Worm (Caenorhabditis elegans) whole organism, young adult: ENCODE measurements around the gene nduv-3.
A peak's percentile ranks its signal among the peaks of the same experiment; 100 is the strongest.

ENCODE experiments used
- B0019.2 ChIP-seq: fragments of 200-800 bp; sonication (Bioruptor generic); conservative IDR thresholded peaks from 2 replicates; pipeline ENCODE4 v1.3.6; 2022; ENCODE audit warnings: missing genetic modification reagents, missing genetic modification characterization, missing compliant biosample characterization
- B0336.3 ChIP-seq: fragments of 200-800 bp; sonication (Bioruptor generic); IDR thresholded peaks from 2 replicates; pipeline ENCODE4 v1.3.6; 2022; ENCODE audit warnings: missing genetic modification characterization, missing compliant biosample characterization
- F33H1.4 ChIP-seq: fragments of 200-800 bp; sonication (Bioruptor generic); IDR thresholded peaks from 2 replicates; pipeline ENCODE4 v1.3.6; 2022; ENCODE audit warnings: missing genetic modification reagents, missing genetic modification characterization, missing compliant biosample characterization
- F55B11.4 ChIP-seq: sonication (generic microtip); optimal IDR thresholded peaks from 2 replicates; lab custom pipeline; 2016; ENCODE audit warnings: missing compliant biosample characterization, missing genetic modification characterization, borderline replicate concordance; ENCODE audit not compliant: insufficient read depth
- K11D2.4 ChIP-seq: fragments of 200-800 bp; sonication (Bioruptor generic); IDR thresholded peaks from 2 replicates; pipeline ENCODE4 v1.3.6; 2022; ENCODE audit warnings: missing genetic modification reagents, missing genetic modification characterization, missing compliant biosample characterization
- T26A5.8 ChIP-seq: sonication (generic microtip); optimal IDR thresholded peaks from 2 replicates; lab custom pipeline; 2016; ENCODE audit warnings: missing genetic modification characterization, missing compliant biosample characterization
- Y53G8AR.9 ChIP-seq: fragments of 200-800 bp; sonication (Bioruptor generic); conservative IDR thresholded peaks from 2 replicates; pipeline ENCODE4 v1.3.6; 2022; ENCODE audit warnings: missing genetic modification reagents, missing genetic modification characterization, missing compliant biosample characterization
- Y56A3A.18 ChIP-seq: fragments of 200-800 bp; sonication (Bioruptor generic); IDR thresholded peaks from 2 replicates; pipeline ENCODE4 v1.3.6; 2022; ENCODE audit warnings: missing genetic modification reagents, missing genetic modification characterization, missing compliant biosample characterization
- Y67H2A.10 ChIP-seq: fragments of 200-800 bp; sonication (Bioruptor generic); conservative IDR thresholded peaks from 2 replicates; pipeline ENCODE4 v1.3.6; 2022; ENCODE audit warnings: missing genetic modification reagents, missing genetic modification characterization, missing compliant biosample characterization
- ama-1 ChIP-seq, 3 experiments: fragments of 150-350 bp in 1 of 3; sonication (generic microtip) in 2 of 3; optimal IDR thresholded peaks; 2 replicates each; lab custom pipeline; 2014 to 2018; ENCODE audit warnings: missing biosample characterization in 2 of 3, missing genetic modification characterization in 2 of 3, missing genetic modification reagents in 2 of 3
- aptf-2 ChIP-seq: fragments of 200-800 bp; sonication (Bioruptor generic); conservative IDR thresholded peaks from 2 replicates; pipeline ENCODE4 v1.3.6; 2022; ENCODE audit warnings: missing genetic modification reagents, missing genetic modification characterization, missing compliant biosample characterization
- aptf-3 ChIP-seq: fragments of 200-800 bp; sonication (Bioruptor generic); IDR thresholded peaks from 2 replicates; pipeline ENCODE4 v1.3.6; 2022; ENCODE audit warnings: missing genetic modification characterization, missing compliant biosample characterization
- atf-7 ChIP-seq: sonication (generic microtip); optimal IDR thresholded peaks from 2 replicates; lab custom pipeline; 2017; ENCODE audit warnings: mild to moderate bottlenecking, missing genetic modification characterization, missing compliant biosample characterization
- attf-3 ChIP-seq: fragments of 200-800 bp; sonication (Bioruptor generic); conservative IDR thresholded peaks from 2 replicates; pipeline ENCODE4 v1.3.6; 2022; ENCODE audit warnings: missing genetic modification reagents, missing genetic modification characterization, missing compliant biosample characterization
- attf-6 ChIP-seq: fragments of 200-800 bp; sonication (Bioruptor generic); IDR thresholded peaks from 2 replicates; pipeline ENCODE4 v1.3.6; 2022; ENCODE audit warnings: missing genetic modification reagents, missing genetic modification characterization, missing compliant biosample characterization
- cebp-2 ChIP-seq: fragments of 200-800 bp; sonication (Bioruptor generic); IDR thresholded peaks from 2 replicates; pipeline ENCODE4 v1.3.6; 2022; ENCODE audit warnings: missing genetic modification characterization, missing compliant biosample characterization
- ceh-40 ChIP-seq: fragments of 200-800 bp; sonication (Bioruptor generic); IDR thresholded peaks from 2 replicates; pipeline ENCODE4 v1.3.6; 2022; ENCODE audit warnings: missing genetic modification characterization, missing compliant biosample characterization
- ceh-58 ChIP-seq: fragments of 200-800 bp; sonication (Bioruptor generic); IDR thresholded peaks from 2 replicates; pipeline ENCODE4 v1.3.6; 2022; ENCODE audit warnings: missing genetic modification characterization, missing compliant biosample characterization
- dpl-1 ChIP-seq: fragments of 150-350 bp; optimal IDR thresholded peaks from 2 replicates; lab custom pipeline; 2014; ENCODE audit warnings: missing biosample characterization, missing genetic modification reagents, missing genetic modification characterization
- efl-1 ChIP-seq: fragments of 150-350 bp; optimal IDR thresholded peaks from 2 replicates; lab custom pipeline; 2014; ENCODE audit warnings: missing biosample characterization, missing genetic modification reagents, missing genetic modification characterization
- egl-44 ChIP-seq: fragments of 200-800 bp; sonication (Bioruptor generic); IDR thresholded peaks from 2 replicates; pipeline ENCODE4 v1.3.6; 2022; ENCODE audit warnings: missing genetic modification reagents, missing genetic modification characterization, missing compliant biosample characterization
- gei-17 ChIP-seq: fragments of 200-800 bp; sonication (Bioruptor generic); optimal IDR thresholded peaks from 2 replicates; lab custom pipeline; 2018; ENCODE audit warnings: mild to moderate bottlenecking, missing genetic modification characterization, missing compliant biosample characterization
- hlh-12 ChIP-seq: sonication (generic microtip); optimal IDR thresholded peaks from 2 replicates; lab custom pipeline; 2016; ENCODE audit warnings: missing genetic modification characterization, missing compliant biosample characterization
- hlh-26 ChIP-seq: fragments of 200-800 bp; sonication (Bioruptor generic); conservative IDR thresholded peaks from 2 replicates; pipeline ENCODE4 v1.3.6; 2022; ENCODE audit warnings: missing genetic modification reagents, missing genetic modification characterization, missing compliant biosample characterization
- let-526 ChIP-seq: fragments of 200-800 bp; sonication (Bioruptor generic); IDR thresholded peaks from 2 replicates; pipeline ENCODE4 v1.3.6; 2022; ENCODE audit warnings: missing genetic modification reagents, missing genetic modification characterization, missing compliant biosample characterization
- let-607 ChIP-seq, 2 experiments: fragments of 200-800 bp in 1 of 2; sonication (Bioruptor generic) in 1 of 2; sonication (generic microtip) in 1 of 2; optimal IDR thresholded peaks; 2 replicates each; lab custom pipeline; 2016 to 2018; ENCODE audit warnings: mild to moderate bottlenecking in 2 of 2, missing compliant biosample characterization in 2 of 2, missing genetic modification characterization in 2 of 2, moderate library complexity in 2 of 2, missing genotype in 1 of 2
- lin-26 ChIP-seq: fragments of 200-800 bp; sonication (Bioruptor generic); IDR thresholded peaks from 2 replicates; pipeline ENCODE4 v1.3.6; 2022; ENCODE audit warnings: missing genetic modification reagents, missing genetic modification characterization, missing compliant biosample characterization
- lin-35 ChIP-seq, 3 experiments: fragments of 150-350 bp in 2 of 3; sonication (generic microtip) in 1 of 3; optimal IDR thresholded peaks; 2 replicates each; lab custom pipeline; 2014 to 2018; ENCODE audit warnings: missing biosample characterization in 3 of 3, missing genetic modification characterization in 3 of 3, missing genetic modification reagents in 3 of 3
- lsl-1 ChIP-seq: fragments of 200-800 bp; sonication (Bioruptor generic); optimal IDR thresholded peaks from 2 replicates; lab custom pipeline; 2018; ENCODE audit warnings: mild to moderate bottlenecking, missing genetic modification characterization, moderate library complexity, missing compliant biosample characterization
- madf-6 ChIP-seq: fragments of 200-800 bp; sonication (Bioruptor generic); IDR thresholded peaks from 2 replicates; pipeline ENCODE4 v1.3.6; 2022; ENCODE audit warnings: missing genetic modification reagents, missing genetic modification characterization, missing compliant biosample characterization
- madf-8 ChIP-seq: fragments of 200-800 bp; sonication (Bioruptor generic); conservative IDR thresholded peaks from 2 replicates; pipeline ENCODE4 v1.3.6; 2022; ENCODE audit warnings: missing genetic modification reagents, missing genetic modification characterization, missing compliant biosample characterization
- mcd-1 ChIP-seq: fragments of 200-800 bp; sonication (Bioruptor generic); IDR thresholded peaks from 2 replicates; pipeline ENCODE4 v1.3.6; 2022; ENCODE audit warnings: missing genetic modification reagents, missing genetic modification characterization, missing compliant biosample characterization
- mes-4 ChIP-seq: sonication (generic microtip); optimal IDR thresholded peaks from 2 replicates; lab custom pipeline; 2016; ENCODE audit warnings: missing genotype, missing genetic modification characterization, missing compliant biosample characterization
- mxl-1 ChIP-seq: sonication (generic microtip); optimal IDR thresholded peaks from 2 replicates; lab custom pipeline; 2016; ENCODE audit warnings: missing genetic modification characterization, missing compliant biosample characterization
- nfya-2 ChIP-seq: fragments of 200-800 bp; sonication (Bioruptor generic); IDR thresholded peaks from 2 replicates; pipeline ENCODE4 v1.3.6; 2022; ENCODE audit warnings: missing genetic modification reagents, missing genetic modification characterization, missing compliant biosample characterization
- nhr-27 ChIP-seq: fragments of 200-800 bp; sonication (Bioruptor generic); optimal IDR thresholded peaks from 2 replicates; lab custom pipeline; 2018; ENCODE audit warnings: mild to moderate bottlenecking, missing genetic modification characterization, moderate library complexity, missing compliant biosample characterization
- pha-4 ChIP-seq: fragments of 150-350 bp; sonication (generic microtip); optimal IDR thresholded peaks from 2 replicates; lab custom pipeline; 2014; ENCODE audit warnings: missing biosample characterization, missing genetic modification reagents, missing genetic modification characterization
- rec-8 ChIP-seq, 2 experiments: sonication (generic microtip); optimal IDR thresholded peaks; 2 replicates each; lab custom pipeline; 2016; ENCODE audit warnings: mild to moderate bottlenecking in 2 of 2, missing genetic modification characterization in 2 of 2, missing genetic modification reagents in 2 of 2, missing genotype in 2 of 2, missing biosample characterization in 1 of 2, missing compliant biosample characterization in 1 of 2, moderate library complexity in 1 of 2
- sdz-38 ChIP-seq: sonication (generic microtip); optimal IDR thresholded peaks from 2 replicates; lab custom pipeline; 2016; ENCODE audit warnings: missing genotype, missing genetic modification characterization, missing compliant biosample characterization
- snpc-4 ChIP-seq, 5 experiments: fragments of 150-350 bp in 1 of 5; sonication (generic microtip) in 4 of 5; optimal IDR thresholded peaks; 2 replicates each; lab custom pipeline; 2014 to 2018; ENCODE audit warnings: missing genetic modification characterization in 5 of 5, missing biosample characterization in 3 of 5, antibody characterized with exemption in 2 of 5, mild to moderate bottlenecking in 2 of 5, missing compliant biosample characterization in 2 of 5, missing genotype in 2 of 5, moderate library complexity in 2 of 5, missing genetic modification reagents in 1 of 5
- somi-1 ChIP-seq: fragments of 200-800 bp; sonication (Bioruptor generic); optimal IDR thresholded peaks from 2 replicates; lab custom pipeline; 2018; ENCODE audit warnings: mild to moderate bottlenecking, missing genetic modification characterization, missing compliant biosample characterization
- tlf-1 ChIP-seq: fragments of 200-800 bp; sonication (Bioruptor generic); optimal IDR thresholded peaks from 2 replicates; lab custom pipeline; 2018; ENCODE audit warnings: mild to moderate bottlenecking, missing genetic modification characterization, missing compliant biosample characterization
- zim-3 ChIP-seq: sonication (generic microtip); optimal IDR thresholded peaks from 2 replicates; lab custom pipeline; 2017; ENCODE audit warnings: mild to moderate bottlenecking, missing genetic modification characterization, moderate library complexity, missing compliant biosample characterization
- ztf-22 ChIP-seq: fragments of 200-800 bp; sonication (Bioruptor generic); optimal IDR thresholded peaks from 2 replicates; lab custom pipeline; 2018; ENCODE audit warnings: mild to moderate bottlenecking, missing genetic modification characterization, moderate library complexity, missing compliant biosample characterization
- ztf-25 ChIP-seq: fragments of 200-800 bp; sonication (Bioruptor generic); IDR thresholded peaks from 2 replicates; pipeline ENCODE4 v1.3.6; 2022; ENCODE audit warnings: missing genetic modification reagents, missing genetic modification characterization, missing compliant biosample characterization
- ztf-28 ChIP-seq: fragments of 200-800 bp; sonication (Bioruptor generic); IDR thresholded peaks from 2 replicates; pipeline ENCODE4 v1.3.6; 2022; ENCODE audit warnings: missing genetic modification reagents, missing genetic modification characterization, missing compliant biosample characterization
- ztf-3 ChIP-seq: fragments of 200-800 bp; sonication (Bioruptor generic); optimal IDR thresholded peaks from 2 replicates; lab custom pipeline; 2018; ENCODE audit warnings: mild to moderate bottlenecking, missing genetic modification characterization, missing compliant biosample characterization
- ztf-6 ChIP-seq: fragments of 200-800 bp; sonication (Bioruptor generic); IDR thresholded peaks from 2 replicates; pipeline ENCODE4 v1.3.6; 2022; ENCODE audit warnings: missing genetic modification reagents, missing genetic modification characterization, missing compliant biosample characterization

Gene nduv-3

ce11 chrIV:2640950-2641349 lies at the start of gene nduv-3, which contains the start of gene mdf-2 (continued):
- TF ChIP-seq Y53G8AR.9 (GFP tag; lab: Robert Waterston, UW) (peak; percentile 49; the same call in 1 of the 2 replicates), efl-1 (GFP tag; lab: Kevin White, UChicago) (peak; percentile 84), snpc-4 (GFP tag; optimal IDR thresholded peaks at IDR 0.05; lab: Kevin White, UChicago) (no peak), snpc-4 (tag; optimal IDR thresholded peaks at IDR 0.05; lab: Kevin White, UChicago) (peak in 3 of 4 experiments; percentile 33 to 44 (median 36)), ceh-58 (GFP tag; lab: Robert Waterston, UW) (no peak), lin-26 (GFP tag; lab: Robert Waterston, UW) (no peak), atf-7 (tag; lab: Kevin White, UChicago) (no peak), ztf-25 (GFP tag; lab: Robert Waterston, UW) (no peak), sdz-38 (no peak), zim-3 (tag; lab: Kevin White, UChicago) (no peak), nfya-2 (GFP tag; lab: Robert Waterston, UW) (no peak), gei-17 (GFP tag; lab: Kevin White, UChicago) (no peak), lsl-1 (GFP tag; lab: Kevin White, UChicago) (peak; percentile 58), nhr-27 (tag; lab: Kevin White, UChicago) (no peak), egl-44 (0 out of 2 replicates have a peak, but pooled peaks have one; percentile 36), B0336.3 (GFP tag; lab: Robert Waterston, UW) (peak; percentile 66), dpl-1 (peak; percentile 77), pha-4 (no peak), ztf-28 (GFP tag; lab: Robert Waterston, UW) (no peak), K11D2.4 (GFP tag; lab: Robert Waterston, UW) (no peak), mes-4 (tag; lab: Kevin White, UChicago) (no peak), attf-3 (peak; percentile 81), ztf-6 (GFP tag; lab: Robert Waterston, UW) (no peak), lin-35 (GFP tag; optimal IDR thresholded peaks at IDR 0.05; lab: Kevin White, UChicago) (peak in 2 of 3 experiments; percentile 64 to 88), hlh-26 (GFP tag; lab: Robert Waterston, UW) (no peak), T26A5.8 (tag; lab: Kevin White, UChicago) (no peak), rec-8 (tag; optimal IDR thresholded peaks at IDR 0.05; lab: Kevin White, UChicago) (no peak), attf-6 (GFP tag; lab: Robert Waterston, UW) (0 out of 2 replicates have a peak, but pooled peaks have one; percentile 26), let-526 (GFP tag; lab: Robert Waterston, UW) (no peak), Y56A3A.18 (GFP tag; lab: Robert Waterston, UW) (no peak), mcd-1 (GFP tag; lab: Robert Waterston, UW) (peak; percentile 87), aptf-2 (no peak), Y67H2A.10 (GFP tag; lab: Robert Waterston, UW) (no peak), B0019.2 (no peak), ztf-22 (GFP tag; lab: Kevin White, UChicago) (no peak), let-607 (tag; optimal IDR thresholded peaks at IDR 0.05; lab: Kevin White, UChicago) (no peak), tlf-1 (peak; percentile 43), somi-1 (no peak), hlh-12 (no peak), ceh-40 (GFP tag; lab: Robert Waterston, UW) (no peak), F33H1.4 (GFP tag; lab: Robert Waterston, UW) (peak; percentile 70), madf-8 (GFP tag; lab: Robert Waterston, UW) (peak; percentile 69), F55B11.4 (tag; lab: Kevin White, UChicago) (no peak), aptf-3 (GFP tag; lab: Robert Waterston, UW) (no peak), ama-1 (optimal IDR thresholded peaks at IDR 0.05; lab: Kevin White, UChicago) (no peak), ama-1 (GFP tag; optimal IDR thresholded peaks at IDR 0.05; lab: Kevin White, UChicago) (no peak), ztf-3 (GFP tag; lab: Kevin White, UChicago) (no peak), mxl-1 (tag; lab: Kevin White, UChicago) (no peak), cebp-2 (GFP tag; lab: Robert Waterston, UW) (no peak), madf-6 (peak; percentile 88)
